Worm (Caenorhabditis elegans) whole organism, midembryonic: ENCODE results near the gene C14A4.9.

Source experiments
- cog-1 ChIP-seq: sonication (generic microtip); optimal IDR thresholded peaks from 2 replicates; lab custom pipeline; 2016; ENCODE audit warnings: missing genetic modification characterization, missing compliant biosample characterization
- flt-1 ChIP-seq: fragments of 200-800 bp; sonication (Bioruptor generic); IDR thresholded peaks from 2 replicates; pipeline ENCODE4 v1.3.6; 2022; ENCODE audit warnings: missing genetic modification characterization, missing compliant biosample characterization
- klf-2 ChIP-seq: fragments of 200-800 bp; sonication (Bioruptor generic); conservative IDR thresholded peaks from 2 replicates; pipeline ENCODE4 v1.3.6; 2022; ENCODE audit warnings: missing genetic modification reagents, missing genetic modification characterization, missing compliant biosample characterization
- med-1 ChIP-seq: sonication (generic microtip); optimal IDR thresholded peaks from 2 replicates; lab custom pipeline; 2017; ENCODE audit warnings: missing genetic modification characterization, mild to moderate bottlenecking, missing compliant biosample characterization, antibody characterized with exemption, missing genetic modification reagents; ENCODE audit not compliant: insufficient read depth
- ref-1 ChIP-seq: fragments of 200-800 bp; sonication (Bioruptor generic); conservative IDR thresholded peaks from 2 replicates; pipeline ENCODE4 v1.3.6; 2022; ENCODE audit warnings: missing genetic modification reagents, missing genetic modification characterization, missing compliant biosample characterization
- tab-1 ChIP-seq: fragments of 200-800 bp; sonication (Bioruptor generic); IDR thresholded peaks from 2 replicates; pipeline ENCODE4 v1.3.6; 2022; ENCODE audit warnings: missing genetic modification characterization, missing compliant biosample characterization
- ztf-29 ChIP-seq: fragments of 200-800 bp; sonication (Bioruptor generic); IDR thresholded peaks from 2 replicates; pipeline ENCODE4 v1.3.6; 2022; ENCODE audit warnings: missing genetic modification reagents, missing genetic modification characterization, missing compliant biosample characterization

DNA sequence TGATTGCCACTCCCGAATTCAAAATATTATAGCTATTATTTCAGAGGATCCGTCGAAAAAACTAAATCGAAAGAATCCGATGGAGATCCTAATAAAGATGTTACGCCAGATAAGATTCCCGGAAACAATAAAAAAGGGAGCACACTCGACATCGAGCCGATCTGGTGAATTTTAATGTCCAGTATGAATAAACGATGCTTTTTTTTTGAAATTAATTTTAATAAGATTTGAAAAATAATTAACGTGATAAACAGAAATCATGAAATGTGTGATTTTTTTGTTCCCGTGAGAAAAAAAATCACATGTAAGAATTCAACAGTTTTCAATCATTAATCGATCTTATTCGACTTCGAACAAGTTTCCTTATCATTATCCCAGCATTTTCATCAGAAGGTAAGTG, 40.0 kb downstream of the C14A4.9 start, which contains the start of gene M28.9:
- no peak for TF ChIP-seq tab-1
- no peak for TF ChIP-seq cog-1
- no peak for TF ChIP-seq klf-2
- no peak for TF ChIP-seq ref-1 (GFP tag; lab: Robert Waterston, UW)
- no peak for TF ChIP-seq flt-1 (GFP tag; lab: Robert Waterston, UW)
- TF ChIP-seq med-1 (GFP tag; lab: Kevin White, UChicago) = no peak
- TF ChIP-seq ztf-29 (GFP tag; lab: Robert Waterston, UW) = no peak
